Worm (Caenorhabditis elegans): Measurements from ENCODE around the gene F59B1.10.

DNA sequence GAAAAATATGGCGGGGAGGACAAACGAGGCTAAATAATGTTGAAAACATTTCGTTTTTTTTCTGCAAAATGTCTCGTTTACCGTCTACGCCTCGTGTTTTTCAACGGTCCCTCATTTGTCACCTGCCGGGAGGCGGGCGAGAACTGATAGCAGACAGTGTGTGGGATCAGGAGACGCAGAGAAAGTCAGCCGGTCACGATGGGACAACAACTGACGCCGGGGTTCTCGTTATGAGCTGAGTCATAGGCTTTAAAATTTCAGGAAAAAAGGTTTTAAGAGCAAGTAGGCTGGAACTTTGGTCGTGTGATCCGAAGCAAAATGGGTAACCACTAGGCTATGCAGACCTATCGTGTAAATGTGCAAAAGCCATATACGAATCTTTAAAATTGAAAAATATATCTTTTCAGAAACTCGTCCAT lies 38.0 kb upstream of the F59B1.10 start, which contains the start of gene W08A12.2:
- no peak for TF ChIP-seq nhr-12 (tag; optimal IDR thresholded peaks at IDR 0.05)
- no peak for TF ChIP-seq isw-1 (GFP tag; IDR thresholded peaks at IDR 0.05)
- peak; percentile 81 for TF ChIP-seq nhr-19 (GFP tag; conservative IDR thresholded peaks at IDR 0.05)
- peak; percentile 31 for TF ChIP-seq ztf-4 (tag; optimal IDR thresholded peaks at IDR 0.05)
- peak; percentile 25 for TF ChIP-seq tbx-2 (tag; optimal IDR thresholded peaks at IDR 0.05)
- TF ChIP-seq snpc-4 (tag; optimal IDR thresholded peaks at IDR 0.05), result no peak
- no peak for TF ChIP-seq egl-27 (tag; optimal IDR thresholded peaks at IDR 0.05)
- no peak for TF ChIP-seq nhr-77 (tag; optimal IDR thresholded peaks at IDR 0.05)
- no peak for TF ChIP-seq unc-62 (GFP tag; optimal IDR thresholded peaks at IDR 0.05)
- TF ChIP-seq lin-13 (GFP tag; optimal IDR thresholded peaks at IDR 0.05), result no peak
- TF ChIP-seq pqm-1 (tag; optimal IDR thresholded peaks at IDR 0.05), result no peak

Measured in whole organism, L1 larva.